Worm (Caenorhabditis elegans) whole organism, L4 larva: Measurements from ENCODE around the gene cgt-3.
"Not testable (repeated sequence)": the region's sequence is repeated elsewhere in the genome, so short reads cannot be mapped to it uniquely, and the experiment has no call there.

Experiments used
- F44E2.7 ChIP-seq: fragments of 200-800 bp; sonication (Bioruptor generic); IDR thresholded peaks from 2 replicates; pipeline ENCODE4 v2.1.2; 2022; ENCODE audit warnings: missing genetic modification characterization, missing compliant biosample characterization
- R02D3.7 ChIP-seq: fragments of 150-350 bp; sonication (generic microtip); optimal IDR thresholded peaks from 3 replicates; lab custom pipeline; 2014; ENCODE audit warnings: missing biosample characterization, missing genetic modification characterization
- Y75B8A.6 ChIP-seq: fragments of 200-800 bp; sonication (Bioruptor generic); IDR thresholded peaks from 2 replicates; pipeline ENCODE4 v1.3.6; 2022; ENCODE audit warnings: missing genetic modification reagents, missing genetic modification characterization, missing compliant biosample characterization
- ZK337.2 ChIP-seq: fragments of 200-800 bp; sonication (Bioruptor generic); IDR thresholded peaks from 2 replicates; pipeline ENCODE4 v1.3.6; 2022; ENCODE audit warnings: missing genetic modification reagents, missing genetic modification characterization, missing compliant biosample characterization
- ZK546.5 ChIP-seq, 2 experiments: sonication (generic microtip); optimal IDR thresholded peaks; 2 replicates each; lab custom pipeline; 2017; ENCODE audit warnings: missing biosample characterization in 2 of 2, missing genetic modification characterization in 2 of 2
- aha-1 ChIP-seq: fragments of 150-350 bp; peaks from one replicate; lab custom pipeline; 2014; ENCODE audit warnings: missing biosample characterization, missing genetic modification characterization
- aly-2 ChIP-seq: sonication (generic microtip); optimal IDR thresholded peaks from 2 replicates; lab custom pipeline; 2018; ENCODE audit warnings: missing biosample characterization, missing genetic modification characterization
- ama-1 ChIP-seq: fragments of 150-350 bp; optimal IDR thresholded peaks from 2 replicates; lab custom pipeline; 2014; ENCODE audit warnings: inconsistent platforms, mixed read lengths
- arid-1 ChIP-seq: fragments of 200-800 bp; sonication (Bioruptor generic); conservative IDR thresholded peaks from 2 replicates; pipeline ENCODE4 v1.3.6; 2022; ENCODE audit warnings: missing genetic modification reagents, missing genetic modification characterization, missing compliant biosample characterization
- attf-4 ChIP-seq: sonication (generic microtip); optimal IDR thresholded peaks from 3 replicates; lab custom pipeline; 2017; ENCODE audit warnings: missing biosample characterization, missing genetic modification characterization
- ceh-28 ChIP-seq: fragments of 150-350 bp; optimal IDR thresholded peaks from 2 replicates; lab custom pipeline; 2014; ENCODE audit warnings: missing biosample characterization, missing genetic modification reagents, missing genetic modification characterization
- ceh-62 ChIP-seq: sonication (generic microtip); optimal IDR thresholded peaks from 2 replicates; lab custom pipeline; 2017; ENCODE audit warnings: missing biosample characterization, missing genetic modification characterization
- cey-2 ChIP-seq: sonication (generic microtip); optimal IDR thresholded peaks from 3 replicates; lab custom pipeline; 2017; ENCODE audit warnings: missing genetic modification characterization, mild to moderate bottlenecking, missing compliant biosample characterization, antibody characterized with exemption, borderline replicate concordance; ENCODE audit not compliant: insufficient read depth
- daf-16 ChIP-seq, 3 experiments: sonication (generic microtip); optimal IDR thresholded peaks; 2 replicates each; lab custom pipeline; 2016 to 2017; ENCODE audit warnings: missing genetic modification characterization in 3 of 3, missing genetic modification reagents in 3 of 3, mild to moderate bottlenecking in 2 of 3, missing compliant biosample characterization in 2 of 3, missing biosample characterization in 1 of 3, moderate library complexity in 1 of 3
- daf-8 ChIP-seq: fragments of 200-800 bp; sonication (Bioruptor generic); IDR thresholded peaks from 2 replicates; pipeline ENCODE4 v1.3.6; 2022; ENCODE audit warnings: missing genetic modification characterization, missing compliant biosample characterization
- dmd-6 ChIP-seq: fragments of 200-800 bp; sonication (Bioruptor generic); IDR thresholded peaks from 2 replicates; pipeline ENCODE4 v1.3.6; 2022; ENCODE audit warnings: missing genetic modification reagents, missing genetic modification characterization, missing compliant biosample characterization
- dpl-1 ChIP-seq: fragments of 150-350 bp; optimal IDR thresholded peaks from 2 replicates; lab custom pipeline; 2014; ENCODE audit warnings: missing biosample characterization, missing genetic modification reagents, missing genetic modification characterization
- duxl-1 ChIP-seq: sonication (generic microtip); optimal IDR thresholded peaks from 2 replicates; lab custom pipeline; 2016; ENCODE audit warnings: mild to moderate bottlenecking, missing genetic modification characterization, moderate library complexity, missing compliant biosample characterization; ENCODE audit not compliant: poor library complexity
- egl-43 ChIP-seq: fragments of 200-800 bp; sonication (Bioruptor generic); IDR thresholded peaks from 2 replicates; pipeline ENCODE4 v1.3.6; 2022; ENCODE audit warnings: missing genetic modification reagents, missing genetic modification characterization, missing compliant biosample characterization
- fos-1 ChIP-seq: fragments of 150-350 bp; optimal IDR thresholded peaks from 2 replicates; lab custom pipeline; 2014; ENCODE audit warnings: missing biosample characterization, missing genetic modification characterization
- hif-1 ChIP-seq, 2 experiments: sonication (generic microtip); optimal IDR thresholded peaks; 2 replicates each; lab custom pipeline; 2016 to 2017; ENCODE audit warnings: missing compliant biosample characterization in 2 of 2, missing genetic modification characterization in 2 of 2, missing genetic modification reagents in 2 of 2, missing genotype in 2 of 2, mild to moderate bottlenecking in 1 of 2
- hlh-11 ChIP-seq: fragments of 200-800 bp; sonication (Bioruptor generic); optimal IDR thresholded peaks from 2 replicates; lab custom pipeline; 2018; ENCODE audit warnings: mild to moderate bottlenecking, missing genetic modification characterization, missing compliant biosample characterization
- hlh-30 ChIP-seq: sonication (generic microtip); optimal IDR thresholded peaks from 2 replicates; lab custom pipeline; 2017; ENCODE audit warnings: antibody characterized with exemption, mild to moderate bottlenecking, missing genetic modification characterization, missing compliant biosample characterization; ENCODE audit not compliant: insufficient read depth
- hmg-1.1 ChIP-seq: fragments of 200-800 bp; sonication (Bioruptor generic); IDR thresholded peaks from 2 replicates; pipeline ENCODE4 v1.3.6; 2022; ENCODE audit warnings: missing genetic modification reagents, missing genetic modification characterization, missing compliant biosample characterization
- lin-13 ChIP-seq: fragments of 150-350 bp; optimal IDR thresholded peaks from 2 replicates; lab custom pipeline; 2014; ENCODE audit warnings: missing biosample characterization, missing genetic modification reagents, missing genetic modification characterization
- lsy-2 ChIP-seq, 2 experiments: fragments of 150-350 bp in 1 of 2; sonication (generic microtip) in 1 of 2; optimal IDR thresholded peaks; 2 replicates each; lab custom pipeline; 2014 to 2017; ENCODE audit warnings: missing biosample characterization in 2 of 2, missing genetic modification characterization in 2 of 2
- mdl-1 ChIP-seq, 2 experiments: fragments of 150-350 bp in 1 of 2; sonication (generic microtip) in 1 of 2; optimal IDR thresholded peaks; 2 replicates each; lab custom pipeline; 2014 to 2017; ENCODE audit warnings: missing biosample characterization in 2 of 2, missing genetic modification characterization in 2 of 2
- mep-1 ChIP-seq: fragments of 150-350 bp; sonication (generic microtip); optimal IDR thresholded peaks from 3 replicates; lab custom pipeline; 2014; ENCODE audit warnings: missing biosample characterization, missing genetic modification characterization
- mxl-3 ChIP-seq: fragments of 200-800 bp; sonication (Bioruptor generic); optimal IDR thresholded peaks from 2 replicates; lab custom pipeline; 2018; ENCODE audit warnings: mild to moderate bottlenecking, missing genetic modification characterization, missing compliant biosample characterization
- nhr-10 ChIP-seq: fragments of 150-350 bp; optimal IDR thresholded peaks from 2 replicates; lab custom pipeline; 2014; ENCODE audit warnings: missing biosample characterization, missing genetic modification characterization
- nhr-102 ChIP-seq: sonication (generic microtip); optimal IDR thresholded peaks from 2 replicates; lab custom pipeline; 2016; ENCODE audit warnings: mild to moderate bottlenecking, missing genetic modification characterization, moderate library complexity, missing compliant biosample characterization
- nhr-25 ChIP-seq: sonication (generic microtip); optimal IDR thresholded peaks from 2 replicates; lab custom pipeline; 2017; ENCODE audit warnings: missing genetic modification characterization, mild to moderate bottlenecking, missing compliant biosample characterization, antibody characterized with exemption, moderate library complexity, borderline replicate concordance; ENCODE audit not compliant: insufficient read depth
- nhr-28 ChIP-seq: fragments of 150-350 bp; optimal IDR thresholded peaks from 2 replicates; lab custom pipeline; 2014; ENCODE audit warnings: missing biosample characterization, missing genetic modification characterization
- nhr-48 ChIP-seq: sonication (generic microtip); optimal IDR thresholded peaks from 2 replicates; lab custom pipeline; 2016; ENCODE audit warnings: mild to moderate bottlenecking, missing genetic modification characterization, missing compliant biosample characterization
- nhr-77 ChIP-seq: fragments of 150-350 bp; optimal IDR thresholded peaks from 2 replicates; lab custom pipeline; 2014; ENCODE audit warnings: missing biosample characterization, missing genetic modification characterization
- pha-4 ChIP-seq, 2 experiments: fragments of 150-350 bp in 1 of 2; fragments of 200-800 bp in 1 of 2; sonication (Bioruptor generic) in 1 of 2; IDR thresholded peaks in 1 of 2; optimal IDR thresholded peaks in 1 of 2; 2 replicates each; pipeline versions ENCODE4 v1.3.6 to Lab custom; 2014 to 2022; ENCODE audit warnings: missing genetic modification characterization in 2 of 2, missing genetic modification reagents in 2 of 2, missing biosample characterization in 1 of 2, missing compliant biosample characterization in 1 of 2
- saeg-2 ChIP-seq: fragments of 200-800 bp; sonication (Bioruptor generic); IDR thresholded peaks from 2 replicates; pipeline ENCODE4 v1.3.6; 2022; ENCODE audit warnings: missing genetic modification reagents, missing genetic modification characterization, missing compliant biosample characterization
- sdz-12 ChIP-seq: fragments of 200-800 bp; sonication (Bioruptor generic); optimal IDR thresholded peaks from 2 replicates; lab custom pipeline; 2018; ENCODE audit warnings: mild to moderate bottlenecking, missing genetic modification characterization, missing compliant biosample characterization
- snpc-4 ChIP-seq: fragments of 150-350 bp; optimal IDR thresholded peaks from 2 replicates; lab custom pipeline; 2014; ENCODE audit warnings: missing biosample characterization, missing genetic modification characterization
- tag-97 ChIP-seq: fragments of 200-800 bp; sonication (Bioruptor generic); IDR thresholded peaks from 2 replicates; pipeline ENCODE4 v1.3.6; 2022; ENCODE audit warnings: missing genetic modification characterization, missing compliant biosample characterization
- zfp-3 ChIP-seq: fragments of 200-800 bp; sonication (Bioruptor generic); conservative IDR thresholded peaks from 2 replicates; pipeline ENCODE4 v1.3.6; 2022; ENCODE audit warnings: missing genetic modification reagents, missing genetic modification characterization, missing compliant biosample characterization

The cgt-3 gene

ce11 chrII:5876511-5876910 is 34.6 kb upstream of the cgt-3 start, which contains the start of gene F55C12.2:
F55C12.2 (plus strand) TSS chrII:5876811.
- TF ChIP-seq snpc-4 (tag; lab: Kevin White, UChicago); saeg-2 (GFP tag; lab: Robert Waterston, UW); mxl-3: not testable (repeated sequence)
- TF ChIP-seq, all 104 proteins: peak for 0; not testable (repeated sequence) for 104

- peak; percentile 30 for TF ChIP-seq nhr-28 (tag; lab: Kevin White, UChicago)
- no peak for TF ChIP-seq hmg-1.1 (GFP tag; lab: Robert Waterston, UW)
- TF ChIP-seq nhr-10 (tag; lab: Kevin White, UChicago): no peak
- peak; percentile 24 for TF ChIP-seq hlh-30
Observed at ce11 chrII:5880677-5881076, 30.4 kb upstream of the cgt-3 start.

ce11 chrII:5884252-5884651 is 26.9 kb upstream of the cgt-3 start, which contains the start of gene rfip-1:
rfip-1 (plus strand) TSS chrII:5884552.
- no peak for TF ChIP-seq daf-8
- TF ChIP-seq nhr-25 (tag; lab: Kevin White, UChicago): no peak

- TF ChIP-seq egl-43 (GFP tag; lab: Robert Waterston, UW): no peak
- peak; percentile 48 for TF ChIP-seq mxl-3
- peak; percentile 42 for TF ChIP-seq nhr-48
- no peak for TF ChIP-seq fos-1 (tag; lab: Kevin White, UChicago)
- no peak for TF ChIP-seq duxl-1 (tag; lab: Kevin White, UChicago)
- peak in 1 of 2 experiments; percentile 25 for TF ChIP-seq mdl-1 (tag; optimal IDR thresholded peaks at IDR 0.05; lab: Kevin White, UChicago)
- TF ChIP-seq cey-2 (tag; lab: Kevin White, UChicago): peak; percentile 66
- TF ChIP-seq nhr-77: peak; percentile 10
- peak; percentile 36; the same call in 1 of the 2 replicates for TF ChIP-seq dmd-6
- peak; percentile 59 for TF ChIP-seq hlh-30
- no peak for TF ChIP-seq zfp-3 (GFP tag; lab: Robert Waterston, UW)
- TF ChIP-seq pha-4 (GFP tag; IDR thresholded peaks at IDR 0.05; lab: Robert Waterston, UW): no peak
- TF ChIP-seq pha-4 (tag; optimal IDR thresholded peaks at IDR 0.05; lab: Kevin White, UChicago): no peak
- no peak for TF ChIP-seq nhr-25 (tag; lab: Kevin White, UChicago)
- no peak for TF ChIP-seq F44E2.7 (GFP tag; lab: Robert Waterston, UW)
- TF ChIP-seq nhr-28 (tag; lab: Kevin White, UChicago): peak; percentile 81
- no peak for TF ChIP-seq hif-1 (tag; optimal IDR thresholded peaks at IDR 0.05; lab: Kevin White, UChicago)
- no peak for TF ChIP-seq daf-16 (GFP tag; optimal IDR thresholded peaks at IDR 0.05; lab: Kevin White, UChicago)
- TF ChIP-seq daf-16 (tag; optimal IDR thresholded peaks at IDR 0.05; lab: Kevin White, UChicago): peak; percentile 36
- no peak for TF ChIP-seq tag-97 (GFP tag; lab: Robert Waterston, UW)
- TF ChIP-seq ZK337.2 (GFP tag; lab: Robert Waterston, UW): no peak
- no peak for TF ChIP-seq snpc-4 (tag; lab: Kevin White, UChicago)
- no peak for TF ChIP-seq dpl-1 (GFP tag; lab: Kevin White, UChicago)
- TF ChIP-seq lin-13 (GFP tag; lab: Kevin White, UChicago): no peak
- TF ChIP-seq ceh-28 (tag; lab: Kevin White, UChicago): no peak
- TF ChIP-seq sdz-12: no peak
- TF ChIP-seq nhr-102 (tag; lab: Kevin White, UChicago): peak; percentile 4
- TF ChIP-seq ama-1: peak; percentile 57
- peak; percentile 69 for TF ChIP-seq hlh-11 (tag; lab: Kevin White, UChicago)
- no peak for TF ChIP-seq R02D3.7 (tag; lab: Kevin White, UChicago)
- no peak for TF ChIP-seq attf-4 (tag; lab: Kevin White, UChicago)
- TF ChIP-seq aly-2 (tag; lab: Kevin White, UChicago): no peak
- no peak for TF ChIP-seq daf-8
- TF ChIP-seq ZK546.5 (tag; optimal IDR thresholded peaks at IDR 0.05; lab: Kevin White, UChicago): no peak
- no peak for TF ChIP-seq arid-1 (GFP tag; lab: Robert Waterston, UW)
- TF ChIP-seq aha-1: peak; percentile 70
- TF ChIP-seq mep-1 (tag; lab: Kevin White, UChicago): peak; percentile 64
- no peak for TF ChIP-seq Y75B8A.6
- no peak for TF ChIP-seq ceh-62
- peak; percentile 21 to 32 for TF ChIP-seq lsy-2 (tag; optimal IDR thresholded peaks at IDR 0.05; lab: Kevin White, UChicago)
Observed at ce11 chrII:5885966-5886621, 25.0 kb upstream of the cgt-3 start.
